Fruit fly (Drosophila melanogaster) whole organism, embryonic: Measurements from ENCODE around the gene CG15365.
A peak's percentile ranks its signal among the peaks of the same experiment; 100 is the strongest.

Experiments used
- Awh ChIP-seq: fragments of 200-800 bp; sonication (Bioruptor generic); IDR thresholded peaks from 2 replicates; pipeline ENCODE4, ENCODE4 v1.3.6; 2022; ENCODE audit warnings: missing biosample characterization, missing genetic modification characterization
- CG10321 ChIP-seq: fragments of 200-800 bp; sonication (Bioruptor generic); IDR thresholded peaks from 2 replicates; pipeline ENCODE4 v1.3.6; 2022; ENCODE audit warnings: missing biosample characterization, missing genetic modification characterization
- CG10979 ChIP-seq: fragments of 200-800 bp; sonication (Bioruptor generic); optimal IDR thresholded peaks from 2 replicates; lab custom pipeline; 2018; ENCODE audit warnings: missing biosample characterization, mild to moderate bottlenecking, missing genetic modification characterization, moderate library complexity
- CG11085 ChIP-seq: fragments of 200-800 bp; sonication (Bioruptor generic); IDR thresholded peaks from 2 replicates; pipeline ENCODE4 v1.3.6; 2022; ENCODE audit warnings: missing biosample characterization, missing genetic modification characterization
- CG1233 ChIP-seq: fragments of 200-800 bp; sonication (Bioruptor generic); optimal IDR thresholded peaks from 4 replicates; lab custom pipeline; 2018; ENCODE audit warnings: missing biosample characterization, mild to moderate bottlenecking, missing genetic modification characterization
- CG13424 ChIP-seq: fragments of 200-800 bp; sonication (Bioruptor generic); optimal IDR thresholded peaks from 2 replicates; lab custom pipeline; 2019; ENCODE audit warnings: missing biosample characterization, mild to moderate bottlenecking, missing genetic modification characterization, moderate library complexity
- CG15514 ChIP-seq: fragments of 200-800 bp; sonication (Bioruptor generic); optimal IDR thresholded peaks from 3 replicates; lab custom pipeline; 2017; ENCODE audit warnings: missing biosample characterization, missing genetic modification characterization, mild to moderate bottlenecking, moderate library complexity, missing genetic modification reagents
- CG1603 ChIP-seq: fragments of 200-800 bp; sonication (Bioruptor generic); optimal IDR thresholded peaks from 2 replicates; lab custom pipeline; 2019; ENCODE audit warnings: missing biosample characterization, mild to moderate bottlenecking, missing genetic modification characterization, moderate library complexity
- CG2120 ChIP-seq: fragments of 200-800 bp; sonication (Bioruptor generic); optimal IDR thresholded peaks from 3 replicates; lab custom pipeline; 2016; ENCODE audit warnings: missing biosample characterization, missing genetic modification characterization
- CG3995 ChIP-seq: fragments of 200-800 bp; sonication (Bioruptor generic); optimal IDR thresholded peaks from 3 replicates; lab custom pipeline; 2016; ENCODE audit warnings: missing biosample characterization, missing genetic modification characterization
- CG6175 ChIP-seq: fragments of 200-800 bp; sonication (Bioruptor generic); IDR thresholded peaks from 3 replicates; pipeline ENCODE4 v1.3.6; 2022; ENCODE audit warnings: missing biosample characterization, missing genetic modification characterization
- CG8089 ChIP-seq: fragments of 200-800 bp; sonication (Bioruptor generic); optimal IDR thresholded peaks from 3 replicates; lab custom pipeline; 2016; ENCODE audit warnings: missing biosample characterization, missing genetic modification characterization
- CG8478 ChIP-seq: fragments of >200 bp; optimal IDR thresholded peaks from 2 replicates; lab custom pipeline; 2018
- CG9932 ChIP-seq: fragments of 200-800 bp; sonication (Bioruptor generic); IDR thresholded peaks from 2 replicates; pipeline ENCODE4 v1.3.6; 2022; ENCODE audit warnings: missing biosample characterization, missing genetic modification characterization
- D19A ChIP-seq: fragments of 200-800 bp; optimal IDR thresholded peaks from 3 replicates; lab custom pipeline; 2019; ENCODE audit warnings: missing biosample characterization, mild to moderate bottlenecking, missing genetic modification characterization, moderate library complexity
- Dll ChIP-seq: fragments of 200-800 bp; sonication (Bioruptor generic); IDR thresholded peaks from 4 replicates; pipeline ENCODE4 v1.3.6; 2022; ENCODE audit warnings: missing biosample characterization, missing genetic modification characterization; ENCODE audit not compliant: partially characterized antibody
- Dp ChIP-seq: fragments of 200-800 bp; sonication (Bioruptor generic); optimal IDR thresholded peaks from 2 replicates; lab custom pipeline; 2018; ENCODE audit warnings: missing biosample characterization, mild to moderate bottlenecking, missing genetic modification characterization, moderate library complexity
- E2f1 ChIP-seq: fragments of 200-800 bp; sonication (Bioruptor generic); IDR thresholded peaks from 2 replicates; pipeline ENCODE4 v1.3.6; 2022; ENCODE audit warnings: missing biosample characterization, missing genetic modification characterization
- Ets65A ChIP-seq: fragments of 200-800 bp; sonication (Bioruptor generic); peaks from one replicate; lab custom pipeline; 2016; ENCODE audit warnings: missing biosample characterization, missing genetic modification characterization
- HLH4C ChIP-seq: fragments of 200-800 bp; sonication (Bioruptor generic); IDR thresholded peaks from 3 replicates; pipeline ENCODE4 v1.3.6; 2022; ENCODE audit warnings: missing biosample characterization, missing genetic modification characterization; ENCODE audit not compliant: partially characterized antibody
- Lim3 ChIP-seq: fragments of 200-800 bp; sonication (Bioruptor generic); IDR thresholded peaks from 2 replicates; pipeline ENCODE4 v1.3.6; 2022; ENCODE audit warnings: missing biosample characterization, missing genetic modification characterization
- Med ChIP-seq: fragments of 200-800 bp; sonication (Bioruptor generic); peaks from one replicate; lab custom pipeline; 2016; ENCODE audit warnings: missing biosample characterization, missing genetic modification characterization, mild to moderate bottlenecking, inconsistent platforms, moderate library complexity
- Myb ChIP-seq: fragments of 200-800 bp; sonication (Bioruptor generic); optimal IDR thresholded peaks from 2 replicates; lab custom pipeline; 2016; ENCODE audit warnings: missing biosample characterization, missing genetic modification characterization
- NFAT ChIP-seq: fragments of 200-800 bp; sonication (Bioruptor generic); IDR thresholded peaks from 2 replicates; pipeline ENCODE4 v1.3.6; 2022; ENCODE audit warnings: missing biosample characterization, missing genetic modification characterization
- Side ChIP-seq: fragments of 200-800 bp; sonication (Bioruptor generic); optimal IDR thresholded peaks from 2 replicates; lab custom pipeline; 2016; ENCODE audit warnings: missing biosample characterization, missing genetic modification characterization
- Sry-δ ChIP-seq: fragments of 200-800 bp; sonication (Bioruptor generic); optimal IDR thresholded peaks from 2 replicates; lab custom pipeline; 2016; ENCODE audit warnings: missing biosample characterization, missing genetic modification characterization
- ase ChIP-seq: fragments of 200-800 bp; sonication (Bioruptor generic); IDR thresholded peaks from 3 replicates; pipeline ENCODE4 v1.3.6; 2022; ENCODE audit warnings: missing biosample characterization, missing genetic modification characterization
- ato ChIP-seq: fragments of 200-800 bp; sonication (Bioruptor generic); IDR thresholded peaks from 2 replicates; pipeline ENCODE4 v1.3.6; 2022; ENCODE audit warnings: missing biosample characterization, missing genetic modification characterization; ENCODE audit not compliant: partially characterized antibody
- az2 ChIP-seq: fragments of 200-800 bp; sonication (Bioruptor generic); optimal IDR thresholded peaks from 3 replicates; lab custom pipeline; 2016; ENCODE audit warnings: missing biosample characterization, missing genetic modification characterization
- cg ChIP-seq: fragments of 200-800 bp; sonication (Bioruptor generic); optimal IDR thresholded peaks from 3 replicates; lab custom pipeline; 2019; ENCODE audit warnings: missing biosample characterization, mild to moderate bottlenecking, missing genetic modification characterization, moderate library complexity
- fd64A ChIP-seq: fragments of 200-800 bp; sonication (Bioruptor generic); optimal IDR thresholded peaks from 3 replicates; lab custom pipeline; 2018; ENCODE audit warnings: missing biosample characterization, mild to moderate bottlenecking, missing genetic modification characterization
- gce ChIP-seq: fragments of 200-800 bp; sonication (Bioruptor generic); IDR thresholded peaks from 3 replicates; pipeline ENCODE4 v1.3.6; 2022; ENCODE audit warnings: missing biosample characterization, missing genetic modification characterization
- gro ChIP-seq: fragments of 200-800 bp; sonication (Bioruptor generic); optimal IDR thresholded peaks from 2 replicates; lab custom pipeline; 2016; ENCODE audit warnings: missing biosample characterization, missing genetic modification characterization
- gt ChIP-seq: fragments of 200-800 bp; sonication (Bioruptor generic); IDR thresholded peaks from 2 replicates; pipeline ENCODE4 v1.3.6; 2022; ENCODE audit warnings: missing biosample characterization, missing genetic modification characterization
- hb ChIP-seq: fragments of 200-800 bp; sonication (Bioruptor generic); IDR thresholded peaks from 3 replicates; pipeline ENCODE4 v1.3.6; 2022; ENCODE audit warnings: missing biosample characterization, missing genetic modification characterization; ENCODE audit not compliant: partially characterized antibody
- inv ChIP-seq: fragments of 200-800 bp; sonication (Bioruptor generic); IDR thresholded peaks from 2 replicates; pipeline ENCODE4 v1.3.6; 2022; ENCODE audit warnings: missing biosample characterization, missing genetic modification characterization; ENCODE audit not compliant: partially characterized antibody
- kni ChIP-seq: fragments of 200-800 bp; sonication (Bioruptor generic); optimal IDR thresholded peaks from 3 replicates; lab custom pipeline; 2017; ENCODE audit warnings: mild to moderate bottlenecking, missing biosample characterization, missing genetic modification reagents, missing genetic modification characterization
- onecut ChIP-seq: fragments of 200-800 bp; sonication (Bioruptor generic); IDR thresholded peaks from 2 replicates; pipeline ENCODE4 v1.3.6; 2022; ENCODE audit warnings: missing biosample characterization, missing genetic modification characterization
- otp ChIP-seq: fragments of 200-800 bp; sonication (Bioruptor generic); IDR thresholded peaks from 3 replicates; pipeline ENCODE4, ENCODE4 v1.3.6; 2022; ENCODE audit warnings: missing biosample characterization, missing genetic modification characterization
- pho ChIP-seq: fragments of 200-800 bp; sonication (Bioruptor generic); optimal IDR thresholded peaks from 2 replicates; lab custom pipeline; 2016; ENCODE audit warnings: missing biosample characterization, missing genetic modification characterization
- repo ChIP-seq: fragments of 200-800 bp; sonication (Bioruptor generic); optimal IDR thresholded peaks from 2 replicates; lab custom pipeline; 2016; ENCODE audit warnings: missing biosample characterization, missing genetic modification characterization
- row ChIP-seq: fragments of 200-800 bp; sonication (Bioruptor generic); IDR thresholded peaks from 3 replicates; pipeline ENCODE4 v1.3.6; 2022; ENCODE audit warnings: missing biosample characterization, missing genetic modification characterization
- scrt ChIP-seq: fragments of 200-800 bp; sonication (Bioruptor generic); optimal IDR thresholded peaks from 2 replicates; lab custom pipeline; 2018; ENCODE audit warnings: missing biosample characterization, mild to moderate bottlenecking, missing genetic modification characterization, moderate library complexity
- sd ChIP-seq: fragments of 200-800 bp; sonication (Bioruptor generic); optimal IDR thresholded peaks from 3 replicates; lab custom pipeline; 2018; ENCODE audit warnings: missing biosample characterization, mild to moderate bottlenecking, missing genetic modification characterization, moderate library complexity
- sens ChIP-seq: fragments of 200-800 bp; sonication (Bioruptor generic); peaks from one replicate; lab custom pipeline; 2016; ENCODE audit warnings: missing biosample characterization, missing genetic modification characterization
- slbo ChIP-seq: fragments of 200-800 bp; sonication (Bioruptor generic); IDR thresholded peaks from 2 replicates; pipeline ENCODE4 v1.3.6; 2022; ENCODE audit warnings: missing biosample characterization, missing genetic modification characterization
- sna ChIP-seq: fragments of 200-800 bp; sonication (Bioruptor generic); IDR thresholded peaks from 2 replicates; pipeline ENCODE4 v1.3.6; 2022; ENCODE audit warnings: missing biosample characterization, missing genetic modification characterization; ENCODE audit not compliant: partially characterized antibody
- ssp ChIP-seq: fragments of 200-800 bp; sonication (Bioruptor generic); IDR thresholded peaks from 2 replicates; pipeline ENCODE4 v1.3.6; 2022; ENCODE audit warnings: missing biosample characterization, missing genetic modification characterization
- stwl ChIP-seq: fragments of 200-800 bp; sonication (Bioruptor generic); optimal IDR thresholded peaks from 3 replicates; lab custom pipeline; 2018; ENCODE audit warnings: missing biosample characterization, mild to moderate bottlenecking, missing genetic modification characterization, moderate library complexity
- unc-4 ChIP-seq: fragments of 200-800 bp; sonication (Bioruptor generic); IDR thresholded peaks from 2 replicates; pipeline ENCODE4 v1.3.6; 2022; ENCODE audit warnings: missing biosample characterization, missing genetic modification characterization; ENCODE audit not compliant: partially characterized antibody
- vnd ChIP-seq: fragments of 200-800 bp; sonication (Bioruptor generic); IDR thresholded peaks from 3 replicates; pipeline ENCODE4 v1.3.6; 2022; ENCODE audit warnings: missing biosample characterization, missing genetic modification characterization; ENCODE audit not compliant: partially characterized antibody
- zen2 ChIP-seq: fragments of 200-800 bp; sonication (Bioruptor generic); IDR thresholded peaks from 3 replicates; pipeline ENCODE4 v1.3.6; 2022; ENCODE audit warnings: missing biosample characterization, missing genetic modification characterization; ENCODE audit not compliant: partially characterized antibody
- zfh1 ChIP-seq: fragments of 200-800 bp; sonication (Bioruptor generic); IDR thresholded peaks from 3 replicates; pipeline ENCODE4 v1.3.6; 2022; ENCODE audit warnings: missing biosample characterization, missing genetic modification characterization

CG15365 gene

DNA sequence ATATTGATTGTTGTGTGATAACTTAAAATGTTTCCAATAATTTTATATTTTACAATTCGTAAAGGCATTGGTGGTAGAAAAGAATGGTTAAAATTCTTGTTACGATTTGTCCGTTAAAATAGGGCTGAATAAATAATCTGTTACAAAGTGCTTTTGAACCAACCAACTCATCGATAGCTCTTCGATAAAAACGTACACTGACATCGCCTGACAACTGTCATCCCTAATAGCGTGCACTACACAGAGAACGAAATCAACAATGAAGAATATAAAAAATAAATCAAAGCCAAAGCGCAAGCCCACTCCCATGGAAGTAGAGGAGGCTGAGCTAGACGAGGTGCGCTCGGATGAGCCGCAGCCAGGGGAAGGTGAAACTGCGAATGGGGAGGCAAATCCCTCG lies 17.9 kb upstream of the CG15365 start, which contains the start of gene CG32708 (continued):
- TF ChIP-seq Side (GFP tag; lab: Kevin White, UChicago) (no peak), CG6175 (GFP tag; lab: Robert Waterston, UW) (no peak), unc-4 (GFP tag; lab: Robert Waterston, UW) (peak; percentile 79), zen2 (GFP tag; lab: Robert Waterston, UW) (peak; percentile 66; the same call in 2 of the 3 replicates), CG11085 (GFP tag; lab: Robert Waterston, UW) (no peak), CG8478 (lab: Kevin White, UChicago) (no peak), vnd (GFP tag; lab: Robert Waterston, UW) (peak; percentile 60; the same call in 2 of the 3 replicates), az2 (GFP tag; lab: Kevin White, UChicago) (no peak), stwl (tag; lab: Kevin White, UChicago) (peak; percentile 57), inv (GFP tag; lab: Robert Waterston, UW) (peak; percentile 54), Dp (GFP tag; lab: Kevin White, UChicago) (peak; percentile 39), CG9932 (GFP tag; lab: Robert Waterston, UW) (peak; percentile 46; the same call in 1 of the 2 replicates), Sry-δ (GFP tag; lab: Kevin White, UChicago) (peak; percentile 86), CG8089 (GFP tag; lab: Kevin White, UChicago) (no peak), Med (GFP tag; lab: Kevin White, UChicago) (peak; percentile 70), cg (no peak), D19A (no peak), fd64A (GFP tag; lab: Kevin White, UChicago) (no peak), slbo (GFP tag; lab: Robert Waterston, UW) (0 out of 2 replicates have a peak, but pooled peaks have one; percentile 18), ato (peak; percentile 48), CG10321 (GFP tag; lab: Robert Waterston, UW) (no peak), Lim3 (GFP tag; lab: Robert Waterston, UW) (no peak), scrt (GFP tag; lab: Kevin White, UChicago) (no peak), kni (no peak), hb (GFP tag; lab: Robert Waterston, UW) (peak; percentile 58; the same call in 2 of the 3 replicates), gro (GFP tag; lab: Kevin White, UChicago) (peak; percentile 16), zfh1 (GFP tag; lab: Robert Waterston, UW) (no peak), Awh (GFP tag; lab: Robert Waterston, UW) (no peak), sna (GFP tag; lab: Robert Waterston, UW) (peak; percentile 66), onecut (GFP tag; lab: Robert Waterston, UW) (no peak), sens (GFP tag; lab: Kevin White, UChicago) (peak; percentile 80), Myb (GFP tag; lab: Kevin White, UChicago) (peak; percentile 94), NFAT (GFP tag; lab: Robert Waterston, UW) (no peak), HLH4C (peak; percentile 72), repo (GFP tag; lab: Kevin White, UChicago) (no peak), ase (0 out of 3 replicates have a peak, but pooled peaks have one; percentile 7), pho (GFP tag; lab: Kevin White, UChicago) (no peak), row (GFP tag; lab: Robert Waterston, UW) (peak; percentile 47; the same call in 2 of the 3 replicates), CG1603 (tag; lab: Kevin White, UChicago) (no peak)

DNA sequence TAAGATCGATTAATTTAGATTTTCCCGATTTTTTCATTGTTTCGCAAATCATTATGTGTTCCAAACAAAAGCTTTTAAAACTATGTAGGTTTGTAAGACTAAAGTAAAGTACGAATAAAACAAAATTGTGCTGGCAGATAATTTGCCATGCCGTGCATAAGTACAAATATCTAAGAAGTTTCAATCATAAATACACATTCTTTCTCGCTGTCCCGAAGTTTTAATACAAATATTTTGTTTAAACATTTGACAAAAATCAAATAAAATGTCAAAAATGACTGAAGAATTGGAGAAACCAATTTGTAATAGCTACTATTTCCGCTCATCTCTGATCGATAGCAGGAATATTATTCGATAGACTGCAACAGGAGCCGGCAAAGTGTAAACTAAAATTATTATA lies 14.8 kb upstream of the CG15365 start, which contains the start of gene APC4:
Gene APC4 (plus strand): TSS at position 332 of the 400 bp plus-strand sequence.
- no peak for TF ChIP-seq sd (tag; lab: Kevin White, UChicago)
- TF ChIP-seq otp (GFP tag; lab: Robert Waterston, UW), result no peak
- no peak for TF ChIP-seq E2f1 (GFP tag; lab: Robert Waterston, UW)
- peak; percentile 53 for TF ChIP-seq CG13424 (tag; lab: Kevin White, UChicago)
- TF ChIP-seq Dll, result no peak
- peak; percentile 14 for TF ChIP-seq CG1233 (GFP tag; lab: Kevin White, UChicago)
- no peak for TF ChIP-seq gce (GFP tag; lab: Robert Waterston, UW)
- no peak for TF ChIP-seq gt (GFP tag; lab: Robert Waterston, UW)
- peak; percentile 25 for TF ChIP-seq CG15514 (GFP tag; lab: Kevin White, UChicago)
- no peak for TF ChIP-seq Ets65A
- TF ChIP-seq ssp (GFP tag; lab: Robert Waterston, UW), result no peak
- TF ChIP-seq CG3995 (GFP tag; lab: Kevin White, UChicago), result no peak
- peak; percentile 56 for TF ChIP-seq CG2120
- TF ChIP-seq CG10979, result peak; percentile 12
